Worm (Caenorhabditis elegans) whole organism, L4/young adult: ENCODE measurements around the gene irld-30.

Experiments used
- W03F9.2 ChIP-seq: fragments of 150-350 bp; optimal IDR thresholded peaks from 2 replicates; lab custom pipeline; 2014; ENCODE audit warnings: missing biosample characterization, missing genetic modification characterization
- dao-5 ChIP-seq: sonication (generic microtip); optimal IDR thresholded peaks from 2 replicates; lab custom pipeline; 2016; ENCODE audit warnings: missing genotype, missing genetic modification characterization, moderate library complexity, missing compliant biosample characterization
- him-1 ChIP-seq: sonication (generic microtip); optimal IDR thresholded peaks from 2 replicates; lab custom pipeline; 2016; ENCODE audit warnings: missing genotype, missing genetic modification reagents, missing genetic modification characterization, missing compliant biosample characterization

Gene irld-30

ce11 chrV:2303775-2304174 lies 37.4 kb downstream of the irld-30 start, which contains the start of gene irld-15:
irld-15 (minus strand) TSS chrV:2303875.
- TF ChIP-seq him-1 (tag; lab: Kevin White, UChicago) (no peak), dao-5 (tag; lab: Kevin White, UChicago) (no peak), W03F9.2 (tag; lab: Kevin White, UChicago) (no peak)

DNA sequence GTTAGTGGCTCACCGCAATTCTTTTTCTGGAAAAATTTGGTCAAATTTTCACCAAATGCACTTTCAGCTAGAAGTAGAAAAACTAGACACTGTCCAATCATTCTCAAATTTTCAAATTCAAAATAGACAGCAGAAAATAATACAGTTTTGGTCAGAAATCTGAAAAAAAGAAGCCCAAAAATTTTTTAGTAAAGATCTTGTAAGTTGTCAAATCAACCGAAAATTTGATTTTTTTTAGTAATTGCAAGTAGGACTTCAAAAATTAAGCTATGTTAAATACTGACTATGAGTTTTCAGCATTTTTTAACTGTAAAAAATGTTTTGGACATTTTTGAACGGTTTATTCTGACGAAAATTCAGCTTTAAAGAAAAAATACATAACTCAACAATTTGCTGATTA lies 40.3 kb downstream of the irld-30 start, which contains the start of gene Y19D10B.8:
TSS of gene Y19D10B.8 (minus strand) at position 101 of the 400 bp plus-strand sequence.
- no peak for TF ChIP-seq W03F9.2 (tag; lab: Kevin White, UChicago)
- no peak for TF ChIP-seq dao-5 (tag; lab: Kevin White, UChicago)
- TF ChIP-seq him-1 (tag; lab: Kevin White, UChicago): no peak

ce11 chrV:2294577-2294976 lies 46.6 kb downstream of the irld-30 start, which contains the start of gene nhr-226:
nhr-226 (plus strand) TSS chrV:2294877.
- TF ChIP-seq W03F9.2 (tag; lab: Kevin White, UChicago) (no peak), him-1 (tag; lab: Kevin White, UChicago) (no peak), dao-5 (tag; lab: Kevin White, UChicago) (no peak)

- TF ChIP-seq W03F9.2 (tag; lab: Kevin White, UChicago): no peak
- no peak for TF ChIP-seq him-1 (tag; lab: Kevin White, UChicago)
- TF ChIP-seq dao-5 (tag; lab: Kevin White, UChicago): no peak
Measured at ce11 chrV:2292240-2292639, 48.9 kb downstream of the irld-30 start, which contains the start of gene nhr-115. nhr-115 (plus strand) TSS chrV:2292540.

ce11 chrV:2290329-2290728 lies 50.9 kb downstream of the irld-30 start, which contains the start of gene nhr-225:
nhr-225 (minus strand) TSS chrV:2290474.
- TF ChIP-seq dao-5 (tag; lab: Kevin White, UChicago): no peak
- no peak for TF ChIP-seq him-1 (tag; lab: Kevin White, UChicago)
- no peak for TF ChIP-seq W03F9.2 (tag; lab: Kevin White, UChicago)
